Fruit fly (Drosophila melanogaster) whole organism, prepupa: ENCODE data around the gene Dus4.

Experiments
- Blimp-1 ChIP-seq: fragments of 200-800 bp; sonication (Bioruptor generic); optimal IDR thresholded peaks from 3 replicates; lab custom pipeline; 2017; ENCODE audit warnings: missing biosample characterization, missing genetic modification characterization, mild to moderate bottlenecking, moderate library complexity, missing genetic modification reagents
- CG10631 ChIP-seq: fragments of 200-800 bp; sonication (Bioruptor generic); optimal IDR thresholded peaks from 2 replicates; lab custom pipeline; 2016; ENCODE audit warnings: missing biosample characterization, missing genetic modification characterization
- CG10669 ChIP-seq: fragments of 200-800 bp; sonication (Bioruptor generic); optimal IDR thresholded peaks from 3 replicates; lab custom pipeline; 2018; ENCODE audit warnings: missing biosample characterization, mild to moderate bottlenecking, missing genetic modification characterization, moderate library complexity
- CG16779 ChIP-seq: fragments of 200-800 bp; sonication (Bioruptor generic); optimal IDR thresholded peaks from 3 replicates; lab custom pipeline; 2017; ENCODE audit warnings: missing biosample characterization, mild to moderate bottlenecking, missing genetic modification characterization
- CG3032 ChIP-seq: fragments of 200-800 bp; optimal IDR thresholded peaks from 2 replicates; lab custom pipeline; 2019; ENCODE audit warnings: missing biosample characterization, mild to moderate bottlenecking, missing genetic modification characterization, moderate library complexity
- CG31627 ChIP-seq: fragments of 200-800 bp; sonication (Bioruptor generic); optimal IDR thresholded peaks from 3 replicates; lab custom pipeline; 2016; ENCODE audit warnings: missing biosample characterization, missing genetic modification characterization
- CG32006 ChIP-seq: fragments of 200-800 bp; sonication (Bioruptor generic); optimal IDR thresholded peaks from 3 replicates; lab custom pipeline; 2017; ENCODE audit warnings: missing biosample characterization, mild to moderate bottlenecking, missing genetic modification characterization
- CG34406 ChIP-seq: fragments of 200-800 bp; sonication (Bioruptor generic); optimal IDR thresholded peaks from 3 replicates; lab custom pipeline; 2016; ENCODE audit warnings: missing biosample characterization, missing genetic modification characterization
- CG4318 ChIP-seq: fragments of 200-800 bp; sonication (Bioruptor generic); optimal IDR thresholded peaks from 3 replicates; lab custom pipeline; 2017; ENCODE audit warnings: missing biosample characterization, mild to moderate bottlenecking, missing genetic modification characterization
- CG6163 ChIP-seq: fragments of 200-800 bp; sonication (Bioruptor generic); IDR thresholded peaks from 3 replicates; pipeline ENCODE4 v1.3.6; 2022; ENCODE audit warnings: missing biosample characterization, missing genetic modification characterization
- CG6792 ChIP-seq: fragments of 200-800 bp; sonication (Bioruptor generic); optimal IDR thresholded peaks from 3 replicates; lab custom pipeline; 2016; ENCODE audit warnings: missing biosample characterization, missing genetic modification characterization
- CG6808 ChIP-seq: fragments of 200-800 bp; sonication (Bioruptor generic); optimal IDR thresholded peaks from 3 replicates; lab custom pipeline; 2017; ENCODE audit warnings: missing biosample characterization, missing genetic modification characterization, mild to moderate bottlenecking, moderate library complexity, missing genetic modification reagents
- CG7368 ChIP-seq: fragments of 200-800 bp; sonication (Bioruptor generic); optimal IDR thresholded peaks from 3 replicates; lab custom pipeline; 2016; ENCODE audit warnings: missing biosample characterization, missing genetic modification characterization
- CG8319 ChIP-seq: fragments of 200-800 bp; sonication (Bioruptor generic); optimal IDR thresholded peaks from 3 replicates; lab custom pipeline; 2016; ENCODE audit warnings: missing biosample characterization, missing genetic modification characterization
- Eip78C ChIP-seq: fragments of 200-800 bp; sonication (Bioruptor generic); peaks from one replicate; lab custom pipeline; 2016; ENCODE audit warnings: missing biosample characterization, missing genetic modification characterization
- Ets96B ChIP-seq: fragments of 200-800 bp; optimal IDR thresholded peaks from 2 replicates; lab custom pipeline; 2019; ENCODE audit warnings: missing biosample characterization, mild to moderate bottlenecking, missing genetic modification characterization, moderate library complexity
- Gug ChIP-seq: fragments of 200-800 bp; sonication (Bioruptor generic); IDR thresholded peaks from 2 replicates; pipeline ENCODE4 v1.3.6; 2022; ENCODE audit warnings: missing biosample characterization, missing genetic modification characterization
- Hr39 ChIP-seq: fragments of 200-800 bp; sonication (Bioruptor generic); optimal IDR thresholded peaks from 2 replicates; lab custom pipeline; 2016; ENCODE audit warnings: missing biosample characterization, missing genetic modification characterization
- Hr4 ChIP-seq: fragments of 200-800 bp; sonication (Bioruptor generic); optimal IDR thresholded peaks from 3 replicates; lab custom pipeline; 2016; ENCODE audit warnings: missing biosample characterization, missing genetic modification characterization
- Met ChIP-seq: fragments of 200-800 bp; sonication (Bioruptor generic); optimal IDR thresholded peaks from 3 replicates; lab custom pipeline; 2016; ENCODE audit warnings: missing biosample characterization, missing genetic modification characterization
- OdsH ChIP-seq: fragments of 200-800 bp; sonication (Bioruptor generic); optimal IDR thresholded peaks from 3 replicates; lab custom pipeline; 2016; ENCODE audit warnings: missing biosample characterization, missing genetic modification characterization
- Smox ChIP-seq: fragments of 200-800 bp; sonication (Bioruptor generic); optimal IDR thresholded peaks from 3 replicates; lab custom pipeline; 2016; ENCODE audit warnings: missing biosample characterization, missing genetic modification characterization
- Sox102F ChIP-seq: fragments of 200-800 bp; sonication (Bioruptor generic); optimal IDR thresholded peaks from 2 replicates; lab custom pipeline; 2016; ENCODE audit warnings: missing biosample characterization, mild to moderate bottlenecking, missing genetic modification characterization
- Sox14 ChIP-seq: fragments of 200-800 bp; sonication (Bioruptor generic); optimal IDR thresholded peaks from 3 replicates; lab custom pipeline; 2016; ENCODE audit warnings: missing biosample characterization, missing genetic modification characterization
- Sox15 ChIP-seq: fragments of 200-800 bp; sonication (Bioruptor generic); optimal IDR thresholded peaks from 3 replicates; lab custom pipeline; 2016; ENCODE audit warnings: missing biosample characterization, missing genetic modification characterization
- acj6 ChIP-seq: fragments of 200-800 bp; sonication (Bioruptor generic); optimal IDR thresholded peaks from 3 replicates; lab custom pipeline; 2016; ENCODE audit warnings: missing biosample characterization, missing genetic modification characterization
- cyc ChIP-seq: fragments of 200-800 bp; sonication (Bioruptor generic); optimal IDR thresholded peaks from 3 replicates; lab custom pipeline; 2016; ENCODE audit warnings: missing biosample characterization, missing genetic modification characterization
- dac ChIP-seq: fragments of 200-800 bp; sonication (Bioruptor generic); optimal IDR thresholded peaks from 2 replicates; lab custom pipeline; 2017; ENCODE audit warnings: missing biosample characterization, mild to moderate bottlenecking, missing genetic modification characterization
- eg ChIP-seq: fragments of 200-800 bp; sonication (Bioruptor generic); IDR thresholded peaks from 3 replicates; pipeline ENCODE4 v1.3.6; 2022; ENCODE audit warnings: missing biosample characterization, missing genetic modification characterization
- esn ChIP-seq: fragments of 200-800 bp; sonication (Bioruptor generic); optimal IDR thresholded peaks from 2 replicates; lab custom pipeline; 2016; ENCODE audit warnings: missing biosample characterization, mild to moderate bottlenecking, missing genetic modification characterization, moderate library complexity
- lz ChIP-seq: fragments of 200-800 bp; sonication (Bioruptor generic); optimal IDR thresholded peaks from 3 replicates; lab custom pipeline; 2016; ENCODE audit warnings: missing biosample characterization, missing genetic modification characterization
- net ChIP-seq: fragments of 200-800 bp; sonication (Bioruptor generic); optimal IDR thresholded peaks from 3 replicates; lab custom pipeline; 2016; ENCODE audit warnings: missing biosample characterization, missing genetic modification characterization
- salr ChIP-seq, 2 experiments: fragments of 200-800 bp; sonication (Bioruptor generic); optimal IDR thresholded peaks; 3 replicates each; lab custom pipeline; 2016 to 2018; ENCODE audit warnings: missing biosample characterization in 2 of 2, missing genetic modification characterization in 2 of 2, mild to moderate bottlenecking in 1 of 2
- ss ChIP-seq, 2 experiments: fragments of 200-800 bp; sonication (Bioruptor generic); optimal IDR thresholded peaks; 2 replicates in 1 of 2; 3 replicates in 1 of 2; lab custom pipeline; 2017 to 2018; ENCODE audit warnings: mild to moderate bottlenecking in 2 of 2, missing biosample characterization in 2 of 2, missing genetic modification characterization in 2 of 2, moderate library complexity in 1 of 2
- svp ChIP-seq: fragments of 200-800 bp; sonication (Bioruptor generic); peaks from one replicate; lab custom pipeline; 2016; ENCODE audit warnings: missing biosample characterization, missing genetic modification characterization
- topi ChIP-seq: fragments of 200-800 bp; sonication (Bioruptor generic); optimal IDR thresholded peaks from 3 replicates; lab custom pipeline; 2016; ENCODE audit warnings: missing biosample characterization, missing genetic modification characterization
- vri ChIP-seq: fragments of 200-800 bp; sonication (Bioruptor generic); optimal IDR thresholded peaks from 3 replicates; lab custom pipeline; 2016; ENCODE audit warnings: missing biosample characterization, mild to moderate bottlenecking, missing genetic modification characterization

The Dus4 gene

dm6 chr2L:19014032-19014880 is 48.8 kb upstream of the Dus4 start (continued):
- TF ChIP-seq dac (GFP tag; lab: Kevin White, UChicago) (no peak), CG4318 (GFP tag; lab: Kevin White, UChicago) (peak; percentile 15), CG16779 (peak; percentile 10), Sox15 (GFP tag; lab: Kevin White, UChicago) (no peak), acj6 (GFP tag; lab: Kevin White, UChicago) (peak; percentile 49), ss (GFP tag; optimal IDR thresholded peaks at IDR 0.05; lab: Kevin White, UChicago) (peak; percentile 55 to 66), net (no peak), Ets96B (tag; lab: Kevin White, UChicago) (peak; percentile 62), cyc (GFP tag; lab: Kevin White, UChicago) (peak; percentile 11), salr (GFP tag; optimal IDR thresholded peaks at IDR 0.05; lab: Kevin White, UChicago) (peak in 1 of 2 experiments; percentile 35), Blimp-1 (no peak), esn (GFP tag; lab: Kevin White, UChicago) (peak; percentile 54), CG6792 (GFP tag; lab: Kevin White, UChicago) (peak; percentile 29), CG31627 (no peak), Sox14 (GFP tag; lab: Kevin White, UChicago) (no peak), OdsH (peak; percentile 52), CG10669 (GFP tag; lab: Kevin White, UChicago) (peak; percentile 59)

dm6 chr2L:19014881-19015366 is 48.2 kb upstream of the Dus4 start:
- TF ChIP-seq CG6163 (GFP tag; lab: Robert Waterston, UW), result no peak

DNA sequence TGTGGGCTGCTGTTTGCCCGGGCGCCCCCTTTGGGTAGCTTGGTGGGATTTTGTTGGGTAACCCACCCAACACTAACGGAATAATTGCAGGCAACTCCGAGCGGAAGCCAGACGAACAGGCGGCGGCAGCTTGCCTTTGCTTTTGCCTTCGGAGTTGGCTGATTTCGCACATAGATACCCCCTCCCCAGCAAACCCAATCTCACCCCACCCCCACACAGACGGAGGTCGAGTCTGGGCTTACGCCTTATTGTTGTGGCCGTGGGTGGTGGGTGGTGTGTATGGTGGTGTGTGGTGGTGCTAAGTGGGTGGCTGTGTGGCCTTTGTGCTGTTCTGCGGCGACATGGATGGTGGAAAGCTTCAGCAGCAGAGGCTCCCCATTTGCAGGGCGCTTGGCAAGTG is 47.5 kb upstream of the Dus4 start:
- TF ChIP-seq topi (GFP tag; lab: Kevin White, UChicago) (no peak), CG7368 (GFP tag; lab: Kevin White, UChicago) (peak; percentile 45)

DNA sequence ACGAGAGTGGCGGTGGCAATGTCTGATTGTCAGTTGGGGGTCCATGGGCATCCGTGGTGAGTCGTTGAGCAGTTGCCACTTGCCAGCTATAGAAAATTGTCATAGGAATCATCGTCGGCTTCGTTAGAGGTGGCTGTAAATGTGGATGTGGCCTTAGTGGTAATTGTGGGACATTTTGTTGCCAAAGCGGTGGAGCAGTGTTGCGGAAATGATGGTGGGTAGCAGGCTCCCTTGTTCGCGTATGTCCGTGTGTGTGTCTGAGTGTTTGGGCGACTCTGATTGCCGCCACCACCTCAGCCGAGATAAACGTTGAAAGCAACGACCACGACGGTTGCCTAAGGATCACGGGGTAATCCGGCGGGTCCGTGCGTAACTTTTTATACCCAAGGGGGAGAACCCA is 46.0 kb upstream of the Dus4 start:
- TF ChIP-seq Eip78C (GFP tag; lab: Kevin White, UChicago), result no peak

DNA sequence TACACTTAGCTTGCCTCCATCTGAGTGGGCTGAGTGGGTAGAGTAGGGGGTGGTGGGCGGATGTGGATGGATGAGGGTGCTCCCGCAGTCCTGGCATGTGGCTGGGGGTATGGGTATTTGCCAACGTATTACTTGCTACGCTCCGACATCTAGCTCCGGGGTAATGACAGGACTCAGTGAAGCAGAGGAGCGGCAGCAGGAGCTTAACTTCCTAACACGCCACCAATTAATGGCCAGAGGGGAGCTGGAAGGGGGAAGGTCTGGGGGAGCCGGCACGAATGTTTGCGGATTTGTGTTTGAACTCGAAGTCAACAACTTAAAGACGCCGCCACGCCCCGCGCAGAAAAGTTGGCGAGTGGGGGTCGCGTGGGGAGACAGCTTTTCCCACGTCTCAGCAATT is 44.8 kb upstream of the Dus4 start:
- TF ChIP-seq dac (GFP tag; lab: Kevin White, UChicago), result no peak
- no peak for TF ChIP-seq eg (GFP tag; lab: Robert Waterston, UW)
- TF ChIP-seq svp, result peak; percentile 13
- no peak for TF ChIP-seq Ets96B (tag; lab: Kevin White, UChicago)
- no peak for TF ChIP-seq esn (GFP tag; lab: Kevin White, UChicago)
- no peak for TF ChIP-seq CG34406 (GFP tag; lab: Kevin White, UChicago)
- TF ChIP-seq Gug (GFP tag; lab: Robert Waterston, UW), result no peak

dm6 chr2L:19019160-19019592 is 43.9 kb upstream of the Dus4 start:
- peak; percentile 45 for TF ChIP-seq CG32006 (GFP tag; lab: Kevin White, UChicago)
- peak; percentile 5 for TF ChIP-seq CG3032 (tag; lab: Kevin White, UChicago)
- no peak for TF ChIP-seq CG4318 (GFP tag; lab: Kevin White, UChicago)
- peak; percentile 8 for TF ChIP-seq OdsH
- no peak for TF ChIP-seq Sox15 (GFP tag; lab: Kevin White, UChicago)
- TF ChIP-seq esn (GFP tag; lab: Kevin White, UChicago), result peak; percentile 21
- TF ChIP-seq vri (GFP tag; lab: Kevin White, UChicago), result no peak
- peak; percentile 25 for TF ChIP-seq Met (GFP tag; lab: Kevin White, UChicago)
- TF ChIP-seq Hr39 (GFP tag; lab: Kevin White, UChicago), result peak; percentile 6
- peak; percentile 29 for TF ChIP-seq lz (GFP tag; lab: Kevin White, UChicago)
- TF ChIP-seq Hr4 (GFP tag; lab: Kevin White, UChicago), result peak; percentile 20
- no peak for TF ChIP-seq Sox14 (GFP tag; lab: Kevin White, UChicago)
- TF ChIP-seq CG6808 (GFP tag; lab: Kevin White, UChicago), result peak; percentile 41
- TF ChIP-seq Eip78C (GFP tag; lab: Kevin White, UChicago), result peak; percentile 66
- TF ChIP-seq acj6 (GFP tag; lab: Kevin White, UChicago), result no peak
- peak; percentile 62 for TF ChIP-seq svp
- peak; percentile 30 for TF ChIP-seq CG10631 (GFP tag; lab: Kevin White, UChicago)
- no peak for TF ChIP-seq Sox102F
- TF ChIP-seq Smox (GFP tag; lab: Kevin White, UChicago), result peak; percentile 26
- TF ChIP-seq salr (GFP tag; optimal IDR thresholded peaks at IDR 0.05; lab: Kevin White, UChicago), result peak in 1 of 2 experiments; percentile 1
- no peak for TF ChIP-seq CG10669 (GFP tag; lab: Kevin White, UChicago)
- no peak for TF ChIP-seq CG6163 (GFP tag; lab: Robert Waterston, UW)
- no peak for TF ChIP-seq CG8319 (GFP tag; lab: Kevin White, UChicago)
- TF ChIP-seq, all 60 proteins: peak for 14
